Worm (Caenorhabditis elegans) whole organism, midembryonic: ENCODE data around the gene srh-125.

ENCODE experiments used
- T22C8.4 ChIP-seq: fragments of 200-800 bp; sonication (Bioruptor generic); IDR thresholded peaks from 2 replicates; pipeline ENCODE4 v1.3.6; 2022; ENCODE audit warnings: missing genetic modification characterization, missing compliant biosample characterization
- cog-1 ChIP-seq: sonication (generic microtip); optimal IDR thresholded peaks from 2 replicates; lab custom pipeline; 2016; ENCODE audit warnings: missing genetic modification characterization, missing compliant biosample characterization
- flt-1 ChIP-seq: fragments of 200-800 bp; sonication (Bioruptor generic); IDR thresholded peaks from 2 replicates; pipeline ENCODE4 v1.3.6; 2022; ENCODE audit warnings: missing genetic modification characterization, missing compliant biosample characterization
- klf-2 ChIP-seq: fragments of 200-800 bp; sonication (Bioruptor generic); conservative IDR thresholded peaks from 2 replicates; pipeline ENCODE4 v1.3.6; 2022; ENCODE audit warnings: missing genetic modification reagents, missing genetic modification characterization, missing compliant biosample characterization
- med-1 ChIP-seq: sonication (generic microtip); optimal IDR thresholded peaks from 2 replicates; lab custom pipeline; 2017; ENCODE audit warnings: missing genetic modification characterization, mild to moderate bottlenecking, missing compliant biosample characterization, antibody characterized with exemption, missing genetic modification reagents; ENCODE audit not compliant: insufficient read depth
- ref-1 ChIP-seq: fragments of 200-800 bp; sonication (Bioruptor generic); conservative IDR thresholded peaks from 2 replicates; pipeline ENCODE4 v1.3.6; 2022; ENCODE audit warnings: missing genetic modification reagents, missing genetic modification characterization, missing compliant biosample characterization
- tab-1 ChIP-seq: fragments of 200-800 bp; sonication (Bioruptor generic); IDR thresholded peaks from 2 replicates; pipeline ENCODE4 v1.3.6; 2022; ENCODE audit warnings: missing genetic modification characterization, missing compliant biosample characterization
- ztf-23 ChIP-seq: fragments of 200-800 bp; sonication (Bioruptor generic); IDR thresholded peaks from 2 replicates; pipeline ENCODE4 v1.3.6; 2022; ENCODE audit warnings: missing genetic modification reagents, missing genetic modification characterization, missing compliant biosample characterization
- ztf-29 ChIP-seq: fragments of 200-800 bp; sonication (Bioruptor generic); IDR thresholded peaks from 2 replicates; pipeline ENCODE4 v1.3.6; 2022; ENCODE audit warnings: missing genetic modification reagents, missing genetic modification characterization, missing compliant biosample characterization

The srh-125 gene

ce11 chrV:7506207-7506606 is 29.5 kb upstream of the srh-125 start:
- no peak for TF ChIP-seq T22C8.4 (GFP tag; lab: Robert Waterston, UW)
- TF ChIP-seq ztf-23 (GFP tag; lab: Robert Waterston, UW) = no peak
- TF ChIP-seq tab-1 (GFP tag; lab: Robert Waterston, UW) = no peak
- TF ChIP-seq ztf-29 (GFP tag; lab: Robert Waterston, UW) = no peak
- TF ChIP-seq ref-1 (GFP tag; lab: Robert Waterston, UW) = no peak
- no peak for TF ChIP-seq med-1 (GFP tag; lab: Kevin White, UChicago)
- TF ChIP-seq flt-1 (GFP tag; lab: Robert Waterston, UW) = no peak
- TF ChIP-seq cog-1 (tag; lab: Kevin White, UChicago) = no peak
- no peak for TF ChIP-seq klf-2 (GFP tag; lab: Robert Waterston, UW)

- no peak for TF ChIP-seq ztf-29 (GFP tag; lab: Robert Waterston, UW)
- TF ChIP-seq T22C8.4 (GFP tag; lab: Robert Waterston, UW) = no peak
- no peak for TF ChIP-seq tab-1 (GFP tag; lab: Robert Waterston, UW)
- TF ChIP-seq flt-1 (GFP tag; lab: Robert Waterston, UW) = no peak
- no peak for TF ChIP-seq klf-2 (GFP tag; lab: Robert Waterston, UW)
- no peak for TF ChIP-seq ref-1 (GFP tag; lab: Robert Waterston, UW)
- no peak for TF ChIP-seq ztf-23 (GFP tag; lab: Robert Waterston, UW)
- no peak for TF ChIP-seq cog-1 (tag; lab: Kevin White, UChicago)
Measured at ce11 chrV:7504271-7504670, 27.6 kb upstream of the srh-125 start, which contains the start of gene srh-229. Gene srh-229, minus strand, starts transcription at chrV:7504371.

ce11 chrV:7501194-7501593 is 24.5 kb upstream of the srh-125 start:
- no peak for TF ChIP-seq cog-1 (tag; lab: Kevin White, UChicago)
- no peak for TF ChIP-seq klf-2 (GFP tag; lab: Robert Waterston, UW)
- no peak for TF ChIP-seq ztf-29 (GFP tag; lab: Robert Waterston, UW)
- TF ChIP-seq med-1 (GFP tag; lab: Kevin White, UChicago) = no peak

ce11 chrV:7497440-7497839 is 20.8 kb upstream of the srh-125 start, which contains the start of gene srh-79:
Gene srh-79, plus strand, starts transcription at chrV:7497740.
- TF ChIP-seq med-1 (GFP tag; lab: Kevin White, UChicago) (no peak), ztf-23 (GFP tag; lab: Robert Waterston, UW) (no peak), ztf-29 (GFP tag; lab: Robert Waterston, UW) (no peak), flt-1 (GFP tag; lab: Robert Waterston, UW) (no peak), tab-1 (GFP tag; lab: Robert Waterston, UW) (no peak), cog-1 (tag; lab: Kevin White, UChicago) (no peak), klf-2 (GFP tag; lab: Robert Waterston, UW) (no peak), ref-1 (GFP tag; lab: Robert Waterston, UW) (no peak), T22C8.4 (GFP tag; lab: Robert Waterston, UW) (no peak)

- TF ChIP-seq cog-1 (tag; lab: Kevin White, UChicago) (no peak), ztf-29 (GFP tag; lab: Robert Waterston, UW) (no peak), ztf-23 (GFP tag; lab: Robert Waterston, UW) (no peak), flt-1 (GFP tag; lab: Robert Waterston, UW) (no peak), ref-1 (GFP tag; lab: Robert Waterston, UW) (no peak), med-1 (GFP tag; lab: Kevin White, UChicago) (no peak), tab-1 (GFP tag; lab: Robert Waterston, UW) (no peak), klf-2 (GFP tag; lab: Robert Waterston, UW) (no peak), T22C8.4 (GFP tag; lab: Robert Waterston, UW) (no peak)
Measured at ce11 chrV:7495189-7495588, 18.5 kb upstream of the srh-125 start, which contains the start of gene srbc-11. Gene srbc-11, minus strand, starts transcription at chrV:7495289.

ce11 chrV:7492924-7493323 is 16.3 kb upstream of the srh-125 start, which contains the start of gene srbc-10:
Gene srbc-10, minus strand, starts transcription at chrV:7493024.
- no peak for TF ChIP-seq tab-1 (GFP tag; lab: Robert Waterston, UW)
- no peak for TF ChIP-seq cog-1 (tag; lab: Kevin White, UChicago)
- TF ChIP-seq klf-2 (GFP tag; lab: Robert Waterston, UW) = no peak
- no peak for TF ChIP-seq flt-1 (GFP tag; lab: Robert Waterston, UW)
- TF ChIP-seq ref-1 (GFP tag; lab: Robert Waterston, UW) = no peak
- TF ChIP-seq ztf-29 (GFP tag; lab: Robert Waterston, UW) = no peak

ce11 chrV:7490340-7490739 is 13.7 kb upstream of the srh-125 start, which contains the start of gene srbc-9:
Gene srbc-9, minus strand, starts transcription at chrV:7490440.
- no peak for TF ChIP-seq ref-1 (GFP tag; lab: Robert Waterston, UW)
- TF ChIP-seq ztf-29 (GFP tag; lab: Robert Waterston, UW) = no peak
- no peak for TF ChIP-seq T22C8.4 (GFP tag; lab: Robert Waterston, UW)
- TF ChIP-seq flt-1 (GFP tag; lab: Robert Waterston, UW) = no peak
- TF ChIP-seq med-1 (GFP tag; lab: Kevin White, UChicago) = no peak
- no peak for TF ChIP-seq tab-1 (GFP tag; lab: Robert Waterston, UW)
- no peak for TF ChIP-seq ztf-23 (GFP tag; lab: Robert Waterston, UW)
- no peak for TF ChIP-seq klf-2 (GFP tag; lab: Robert Waterston, UW)

ce11 chrV:7487518-7487917 is 10.9 kb upstream of the srh-125 start, which contains the start of gene srbc-7:
Gene srbc-7, minus strand, starts transcription at chrV:7487618.
- TF ChIP-seq tab-1 (GFP tag; lab: Robert Waterston, UW) (no peak), ref-1 (GFP tag; lab: Robert Waterston, UW) (no peak), cog-1 (tag; lab: Kevin White, UChicago) (no peak), ztf-23 (GFP tag; lab: Robert Waterston, UW) (no peak), klf-2 (GFP tag; lab: Robert Waterston, UW) (no peak)

- TF ChIP-seq ztf-23 (GFP tag; lab: Robert Waterston, UW) (no peak), med-1 (GFP tag; lab: Kevin White, UChicago) (no peak), cog-1 (tag; lab: Kevin White, UChicago) (no peak), flt-1 (GFP tag; lab: Robert Waterston, UW) (no peak), ref-1 (GFP tag; lab: Robert Waterston, UW) (no peak), ztf-29 (GFP tag; lab: Robert Waterston, UW) (no peak), T22C8.4 (GFP tag; lab: Robert Waterston, UW) (no peak), klf-2 (GFP tag; lab: Robert Waterston, UW) (no peak)
Measured at ce11 chrV:7485000-7485399, 8.3 kb upstream of the srh-125 start, which contains the start of gene srbc-8. Gene srbc-8, minus strand, starts transcription at chrV:7485100.
